Worm (Caenorhabditis elegans) whole organism, mixed stage, embryonic: ENCODE results near the gene clec-166.

ENCODE experiments used
- lin-13 ChIP-seq: fragments of 150-350 bp; optimal IDR thresholded peaks from 2 replicates; lab custom pipeline; 2014; ENCODE audit warnings: missing biosample characterization, missing genetic modification characterization
- lin-32 ChIP-seq: fragments of 200-800 bp; sonication (Bioruptor generic); optimal IDR thresholded peaks from 2 replicates; lab custom pipeline; 2018; ENCODE audit warnings: mild to moderate bottlenecking, missing genetic modification characterization, missing compliant biosample characterization
- pha-4 ChIP-seq: fragments of 150-350 bp; optimal IDR thresholded peaks from 2 replicates; lab custom pipeline; 2018; ENCODE audit warnings: missing biosample characterization, missing genetic modification reagents, missing genetic modification characterization

DNA sequence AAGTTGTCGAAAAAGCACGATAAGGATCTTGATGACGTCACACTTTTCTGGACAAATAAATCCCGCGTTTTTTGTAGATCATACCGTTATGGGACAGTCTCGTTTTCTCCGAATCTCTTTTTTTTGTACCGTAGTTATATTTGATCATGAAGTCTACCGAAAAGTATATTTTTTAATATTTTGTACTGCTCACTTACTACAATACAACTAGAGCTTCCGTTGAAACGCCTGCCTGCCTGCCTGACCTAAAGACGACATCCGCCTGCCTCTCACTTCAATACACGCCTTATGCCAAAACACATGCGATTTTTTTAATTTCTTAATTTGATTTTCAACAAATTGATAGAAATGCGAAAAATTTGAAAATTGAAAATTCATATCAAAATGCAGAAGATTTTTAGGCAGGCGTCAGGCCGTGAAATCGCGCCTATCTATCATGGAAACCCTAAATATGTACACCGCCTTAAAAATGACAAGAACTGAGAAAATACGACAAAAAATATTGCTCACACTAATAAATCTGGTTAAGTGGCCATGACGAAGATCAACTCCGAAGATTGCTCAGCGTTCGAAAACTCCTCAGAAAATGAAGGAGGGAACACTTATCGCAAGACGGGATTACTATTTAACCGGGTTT lies 25.4 kb downstream of the clec-166 start, which contains the start of gene W09G12.8:
- no peak for TF ChIP-seq lin-32 (GFP tag; lab: Kevin White, UChicago)
- TF ChIP-seq pha-4 = no peak
- no peak for TF ChIP-seq lin-13 (tag; lab: Kevin White, UChicago)
